Fruit fly (Drosophila melanogaster) whole organism, embryonic: ENCODE data around the gene TTLL6B.

Experiments
- Abd-B ChIP-seq: fragments of 200-800 bp; sonication (Bioruptor generic); optimal IDR thresholded peaks from 2 replicates; lab custom pipeline; 2018; ENCODE audit warnings: missing biosample characterization, mild to moderate bottlenecking, missing genetic modification characterization, moderate library complexity
- CG10321 ChIP-seq: fragments of 200-800 bp; sonication (Bioruptor generic); IDR thresholded peaks from 2 replicates; pipeline ENCODE4 v1.3.6; 2022; ENCODE audit warnings: missing biosample characterization, missing genetic modification characterization
- CG10979 ChIP-seq: fragments of 200-800 bp; sonication (Bioruptor generic); optimal IDR thresholded peaks from 2 replicates; lab custom pipeline; 2018; ENCODE audit warnings: missing biosample characterization, mild to moderate bottlenecking, missing genetic modification characterization, moderate library complexity
- CG12071 ChIP-seq: fragments of 200-800 bp; sonication (Bioruptor generic); optimal IDR thresholded peaks from 3 replicates; lab custom pipeline; 2018; ENCODE audit warnings: missing biosample characterization, mild to moderate bottlenecking, missing genetic modification characterization
- CG12659 ChIP-seq: fragments of 200-800 bp; sonication (Bioruptor generic); optimal IDR thresholded peaks from 3 replicates; lab custom pipeline; 2017; ENCODE audit warnings: mild to moderate bottlenecking, missing biosample characterization, missing genetic modification reagents, missing genetic modification characterization
- CG15269 ChIP-seq: fragments of 200-800 bp; sonication (Bioruptor generic); optimal IDR thresholded peaks from 2 replicates; lab custom pipeline; 2018; ENCODE audit warnings: missing biosample characterization, mild to moderate bottlenecking, missing genetic modification characterization, moderate library complexity
- CG15696 ChIP-seq: fragments of 200-800 bp; sonication (Bioruptor generic); optimal IDR thresholded peaks from 2 replicates; lab custom pipeline; 2019; ENCODE audit warnings: missing biosample characterization, mild to moderate bottlenecking, missing genetic modification characterization, moderate library complexity
- CG17186 ChIP-seq: fragments of 200-800 bp; sonication (Bioruptor generic); optimal IDR thresholded peaks from 3 replicates; lab custom pipeline; 2017; ENCODE audit warnings: missing biosample characterization, missing genetic modification reagents, missing genetic modification characterization
- CG18764 ChIP-seq: fragments of 200-800 bp; sonication (Bioruptor generic); optimal IDR thresholded peaks from 3 replicates; lab custom pipeline; 2016; ENCODE audit warnings: missing biosample characterization, missing genetic modification characterization
- CG2199 ChIP-seq: fragments of 200-800 bp; sonication (Bioruptor generic); IDR thresholded peaks from 3 replicates; pipeline ENCODE4 v1.3.6; 2022; ENCODE audit warnings: missing biosample characterization, missing genetic modification characterization
- CG30403 ChIP-seq: fragments of 200-800 bp; sonication (Bioruptor generic); optimal IDR thresholded peaks from 3 replicates; lab custom pipeline; 2016; ENCODE audit warnings: missing biosample characterization, missing genetic modification characterization
- CG3995 ChIP-seq: fragments of 200-800 bp; sonication (Bioruptor generic); optimal IDR thresholded peaks from 3 replicates; lab custom pipeline; 2016; ENCODE audit warnings: missing biosample characterization, missing genetic modification characterization
- CG4328 ChIP-seq: fragments of 200-800 bp; sonication (Bioruptor generic); optimal IDR thresholded peaks from 3 replicates; lab custom pipeline; 2017; ENCODE audit warnings: missing biosample characterization, missing genetic modification reagents, missing genetic modification characterization
- CG6854 ChIP-seq: fragments of 200-800 bp; sonication (Bioruptor generic); optimal IDR thresholded peaks from 3 replicates; lab custom pipeline; 2017; ENCODE audit warnings: missing biosample characterization, mild to moderate bottlenecking, missing genetic modification characterization
- CG8290 ChIP-seq, 3 experiments: fragments of 200-800 bp; sonication (Bioruptor generic); optimal IDR thresholded peaks; 2 replicates each; lab custom pipeline; 2016 to 2019; ENCODE audit warnings: missing biosample characterization in 3 of 3, missing genetic modification characterization in 3 of 3, mild to moderate bottlenecking in 2 of 3, moderate library complexity in 1 of 3
- CG9797 ChIP-seq: fragments of 200-800 bp; sonication (Bioruptor generic); optimal IDR thresholded peaks from 3 replicates; lab custom pipeline; 2018; ENCODE audit warnings: missing biosample characterization, mild to moderate bottlenecking, missing genetic modification characterization
- CG9817 ChIP-seq: fragments of 200-800 bp; sonication (Bioruptor generic); optimal IDR thresholded peaks from 2 replicates; lab custom pipeline; 2018; ENCODE audit warnings: missing biosample characterization, mild to moderate bottlenecking, missing genetic modification characterization, moderate library complexity
- CG9876 ChIP-seq: fragments of 200-800 bp; sonication (Bioruptor generic); optimal IDR thresholded peaks from 2 replicates; lab custom pipeline; 2016; ENCODE audit warnings: missing biosample characterization, missing genetic modification characterization
- CHES-1-like ChIP-seq: fragments of 200-800 bp; sonication (Bioruptor generic); optimal IDR thresholded peaks from 2 replicates; lab custom pipeline; 2016; ENCODE audit warnings: missing biosample characterization, missing genetic modification characterization
- D19A ChIP-seq: fragments of 200-800 bp; optimal IDR thresholded peaks from 3 replicates; lab custom pipeline; 2019; ENCODE audit warnings: missing biosample characterization, mild to moderate bottlenecking, missing genetic modification characterization, moderate library complexity
- Drgx ChIP-seq: fragments of 200-800 bp; sonication (Bioruptor generic); IDR thresholded peaks from 2 replicates; pipeline ENCODE4 v1.3.6; 2022; ENCODE audit warnings: missing biosample characterization, missing genetic modification characterization
- E2f1 ChIP-seq: fragments of 200-800 bp; sonication (Bioruptor generic); IDR thresholded peaks from 2 replicates; pipeline ENCODE4 v1.3.6; 2022; ENCODE audit warnings: missing biosample characterization, missing genetic modification characterization
- HLH4C ChIP-seq: fragments of 200-800 bp; sonication (Bioruptor generic); IDR thresholded peaks from 3 replicates; pipeline ENCODE4 v1.3.6; 2022; ENCODE audit warnings: missing biosample characterization, missing genetic modification characterization; ENCODE audit not compliant: partially characterized antibody
- HmgD ChIP-seq: fragments of 200-800 bp; sonication (Bioruptor generic); optimal IDR thresholded peaks from 3 replicates; lab custom pipeline; 2016; ENCODE audit warnings: missing biosample characterization, missing genetic modification characterization
- HmgZ ChIP-seq: fragments of 200-800 bp; sonication (Bioruptor generic); optimal IDR thresholded peaks from 2 replicates; lab custom pipeline; 2018; ENCODE audit warnings: missing biosample characterization, mild to moderate bottlenecking, missing genetic modification characterization
- Hmr ChIP-seq: fragments of 200-800 bp; sonication (Bioruptor generic); optimal IDR thresholded peaks from 3 replicates; lab custom pipeline; 2017; ENCODE audit warnings: mild to moderate bottlenecking, missing biosample characterization, missing genetic modification reagents, missing genetic modification characterization
- MESR4 ChIP-seq: fragments of 200-800 bp; sonication (Bioruptor generic); optimal IDR thresholded peaks from 2 replicates; lab custom pipeline; 2018; ENCODE audit warnings: missing biosample characterization, mild to moderate bottlenecking, missing genetic modification characterization, moderate library complexity
- Myb ChIP-seq: fragments of 200-800 bp; sonication (Bioruptor generic); optimal IDR thresholded peaks from 2 replicates; lab custom pipeline; 2016; ENCODE audit warnings: missing biosample characterization, missing genetic modification characterization
- Neu2 ChIP-seq: fragments of 200-800 bp; sonication (Bioruptor generic); optimal IDR thresholded peaks from 3 replicates; lab custom pipeline; 2016; ENCODE audit warnings: missing biosample characterization, missing genetic modification characterization, borderline replicate concordance
- NfI ChIP-seq: fragments of 200-800 bp; sonication (Bioruptor generic); optimal IDR thresholded peaks from 3 replicates; lab custom pipeline; 2018; ENCODE audit warnings: missing biosample characterization, mild to moderate bottlenecking, missing genetic modification characterization, moderate library complexity
- Side ChIP-seq: fragments of 200-800 bp; sonication (Bioruptor generic); optimal IDR thresholded peaks from 2 replicates; lab custom pipeline; 2016; ENCODE audit warnings: missing biosample characterization, missing genetic modification characterization
- abd-A ChIP-seq: fragments of 200-800 bp; sonication (Bioruptor generic); optimal IDR thresholded peaks from 3 replicates; lab custom pipeline; 2019; ENCODE audit warnings: missing biosample characterization, mild to moderate bottlenecking, missing genetic modification characterization, moderate library complexity
- aop ChIP-seq: fragments of 200-800 bp; sonication (Bioruptor generic); IDR thresholded peaks from 2 replicates; pipeline ENCODE4 v1.3.6; 2022; ENCODE audit warnings: missing biosample characterization, missing genetic modification characterization
- ap ChIP-seq: fragments of 200-800 bp; sonication (Bioruptor generic); IDR thresholded peaks from 2 replicates; pipeline ENCODE4 v1.3.6; 2022; ENCODE audit warnings: missing biosample characterization, missing genetic modification characterization
- crp ChIP-seq, 2 experiments: fragments of 200-800 bp; sonication (Bioruptor generic); optimal IDR thresholded peaks; 2 replicates in 1 of 2; 3 replicates in 1 of 2; lab custom pipeline; 2017; ENCODE audit warnings: missing biosample characterization in 2 of 2, missing genetic modification characterization in 2 of 2, mild to moderate bottlenecking in 1 of 2, moderate library complexity in 1 of 2
- dm ChIP-seq: fragments of 200-800 bp; sonication (Bioruptor generic); optimal IDR thresholded peaks from 3 replicates; lab custom pipeline; 2016; ENCODE audit warnings: missing biosample characterization, missing genetic modification characterization
- fru ChIP-seq: fragments of >200 bp; optimal IDR thresholded peaks from 2 replicates; lab custom pipeline; 2017
- gro ChIP-seq: fragments of 200-800 bp; sonication (Bioruptor generic); optimal IDR thresholded peaks from 2 replicates; lab custom pipeline; 2016; ENCODE audit warnings: missing biosample characterization, missing genetic modification characterization
- gsb-n ChIP-seq: fragments of 200-800 bp; sonication (Bioruptor generic); optimal IDR thresholded peaks from 3 replicates; lab custom pipeline; 2018; ENCODE audit warnings: missing biosample characterization, mild to moderate bottlenecking, missing genetic modification characterization
- kay ChIP-seq: fragments of 200-800 bp; sonication (Bioruptor generic); optimal IDR thresholded peaks from 2 replicates; lab custom pipeline; 2016; ENCODE audit warnings: missing biosample characterization, missing genetic modification characterization
- nau ChIP-seq: fragments of 200-800 bp; sonication (Bioruptor generic); optimal IDR thresholded peaks from 3 replicates; lab custom pipeline; 2017; ENCODE audit warnings: missing biosample characterization, mild to moderate bottlenecking, missing genetic modification characterization, missing genetic modification reagents
- nmo ChIP-seq: fragments of 200-800 bp; sonication (Bioruptor generic); optimal IDR thresholded peaks from 2 replicates; lab custom pipeline; 2018; ENCODE audit warnings: missing biosample characterization, mild to moderate bottlenecking, missing genetic modification characterization, moderate library complexity
- peb ChIP-seq: fragments of 200-800 bp; sonication (Bioruptor generic); IDR thresholded peaks from 2 replicates; pipeline ENCODE4 v1.3.6; 2022; ENCODE audit warnings: missing biosample characterization, missing genetic modification characterization
- pnt ChIP-seq: fragments of 200-800 bp; sonication (Bioruptor generic); optimal IDR thresholded peaks from 3 replicates; lab custom pipeline; 2016; ENCODE audit warnings: missing biosample characterization, missing genetic modification characterization
- repo ChIP-seq: fragments of 200-800 bp; sonication (Bioruptor generic); optimal IDR thresholded peaks from 2 replicates; lab custom pipeline; 2016; ENCODE audit warnings: missing biosample characterization, missing genetic modification characterization
- sim ChIP-seq: fragments of 200-800 bp; sonication (Bioruptor generic); IDR thresholded peaks from 2 replicates; pipeline ENCODE4 v1.3.6; 2022; ENCODE audit warnings: missing biosample characterization, missing genetic modification characterization
- tll ChIP-seq, 2 experiments: fragments of 200-800 bp in 1 of 2; fragments of >200 bp in 1 of 2; sonication (Bioruptor generic) in 1 of 2; optimal IDR thresholded peaks; 2 replicates each; lab custom pipeline; 2017 to 2019; ENCODE audit warnings: missing biosample characterization in 2 of 2, missing genetic modification characterization in 2 of 2, mild to moderate bottlenecking in 1 of 2, moderate library complexity in 1 of 2
- trem ChIP-seq: fragments of 200-800 bp; optimal IDR thresholded peaks from 3 replicates; lab custom pipeline; 2019; ENCODE audit warnings: missing biosample characterization, mild to moderate bottlenecking, missing genetic modification characterization, moderate library complexity

The TTLL6B gene

dm6 chr3R:27244742-27245400 lies 5.9 kb downstream of the TTLL6B start, which contains the start of gene CG18766 (continued):
- TF ChIP-seq CHES-1-like (GFP tag; lab: Kevin White, UChicago) (peak; percentile 51), Drgx (peak; percentile 10; the same call in 1 of the 2 replicates), CG17186 (GFP tag; lab: Kevin White, UChicago) (peak; percentile 84), D19A (tag; lab: Kevin White, UChicago) (peak; percentile 58), gro (GFP tag; lab: Kevin White, UChicago) (peak; percentile 56), nau (GFP tag; lab: Kevin White, UChicago) (no peak), Myb (GFP tag; lab: Kevin White, UChicago) (peak; percentile 77), Neu2 (peak; percentile 39), CG12659 (GFP tag; lab: Kevin White, UChicago) (peak; percentile 62), E2f1 (GFP tag; lab: Robert Waterston, UW) (0 out of 2 replicates have a peak, but pooled peaks have one; percentile 20), CG12071 (GFP tag; lab: Kevin White, UChicago) (peak; percentile 21), fru (lab: Kevin White, UChicago) (no peak), CG4328 (GFP tag; lab: Kevin White, UChicago) (no peak), CG10321 (GFP tag; lab: Robert Waterston, UW) (peak; percentile 98), kay (no peak), nmo (GFP tag; lab: Kevin White, UChicago) (peak; percentile 52), Hmr (GFP tag; lab: Kevin White, UChicago) (peak; percentile 33), aop (GFP tag; lab: Robert Waterston, UW) (0 out of 2 replicates have a peak, but pooled peaks have one; percentile 54), CG2199 (GFP tag; lab: Robert Waterston, UW) (peak; percentile 70; the same call in 1 of the 3 replicates), CG3995 (peak; percentile 31), HmgZ (tag; lab: Kevin White, UChicago) (peak; percentile 88), CG6854 (peak; percentile 11), Abd-B (GFP tag; lab: Kevin White, UChicago) (peak; percentile 24), repo (GFP tag; lab: Kevin White, UChicago) (peak; percentile 9), CG30403 (GFP tag; lab: Kevin White, UChicago) (peak; percentile 19), CG9817 (tag; lab: Kevin White, UChicago) (no peak), CG10979 (tag; lab: Kevin White, UChicago) (peak; percentile 5), sim (GFP tag; lab: Robert Waterston, UW) (no peak), CG15269 (tag; lab: Kevin White, UChicago) (peak; percentile 12), trem (tag; lab: Kevin White, UChicago) (peak; percentile 47), MESR4 (GFP tag; lab: Kevin White, UChicago) (peak; percentile 72), CG18764 (GFP tag; lab: Kevin White, UChicago) (no peak), CG9876 (peak; percentile 3), abd-A (tag; lab: Kevin White, UChicago) (peak; percentile 63), HLH4C (GFP tag; lab: Robert Waterston, UW) (peak; percentile 30; the same call in 1 of the 3 replicates), tll (GFP tag; optimal IDR thresholded peaks at IDR 0.05; lab: Kevin White, UChicago) (peak in 1 of 2 experiments; percentile 47), dm (GFP tag; lab: Kevin White, UChicago) (peak; percentile 73), gsb-n (tag; lab: Kevin White, UChicago) (peak; percentile 5), NfI (peak; percentile 9), pnt (GFP tag; lab: Kevin White, UChicago) (peak; percentile 3), Side (GFP tag; lab: Kevin White, UChicago) (peak; percentile 36), CG8290 (GFP tag; optimal IDR thresholded peaks at IDR 0.05; lab: Kevin White, UChicago) (peak; percentile 8), CG8290 (tag; optimal IDR thresholded peaks at IDR 0.05; lab: Kevin White, UChicago) (peak in 1 of 2 experiments; percentile 67), HmgD (GFP tag; lab: Kevin White, UChicago) (peak; percentile 86), crp (GFP tag; optimal IDR thresholded peaks at IDR 0.05; lab: Kevin White, UChicago) (peak in 1 of 2 experiments; percentile 20), ap (GFP tag; lab: Robert Waterston, UW) (no peak), peb (GFP tag; lab: Robert Waterston, UW) (0 out of 2 replicates have a peak, but pooled peaks have one; percentile 15), CG9797 (peak; percentile 18), CG15696 (tag; lab: Kevin White, UChicago) (peak; percentile 16)
